Worm (Caenorhabditis elegans) whole organism, early embryonic: ENCODE results near the gene M02D8.2.

ENCODE experiments used
- B0310.2 ChIP-seq: sonication (generic microtip); optimal IDR thresholded peaks from 2 replicates; lab custom pipeline; 2016; ENCODE audit warnings: mild to moderate bottlenecking, missing genetic modification characterization, missing compliant biosample characterization
- F13C5.2 ChIP-seq: sonication (generic microtip); optimal IDR thresholded peaks from 2 replicates; lab custom pipeline; 2017; ENCODE audit warnings: mild to moderate bottlenecking, missing genetic modification characterization, inconsistent platforms, missing compliant biosample characterization
- ama-1 ChIP-seq: fragments of 150-350 bp; optimal IDR thresholded peaks from 2 replicates; lab custom pipeline; 2014
- ceh-36 ChIP-seq: sonication (generic microtip); optimal IDR thresholded peaks from 2 replicates; lab custom pipeline; 2016; ENCODE audit warnings: missing genetic modification characterization, inconsistent platforms, missing compliant biosample characterization
- ets-7 ChIP-seq: sonication (generic microtip); optimal IDR thresholded peaks from 2 replicates; lab custom pipeline; 2016; ENCODE audit warnings: missing genotype, missing genetic modification characterization, missing compliant biosample characterization
- hmbx-1 ChIP-seq: sonication (generic microtip); optimal IDR thresholded peaks from 2 replicates; lab custom pipeline; 2016; ENCODE audit warnings: mild to moderate bottlenecking, missing genetic modification characterization, missing compliant biosample characterization
- pes-1 ChIP-seq: fragments of 200-800 bp; sonication (Bioruptor generic); IDR thresholded peaks from 2 replicates; pipeline ENCODE4 v1.3.6; 2022; ENCODE audit warnings: missing genetic modification reagents, missing genetic modification characterization, missing compliant biosample characterization
- tbx-11 ChIP-seq: fragments of 200-800 bp; sonication (Bioruptor generic); IDR thresholded peaks from 2 replicates; pipeline ENCODE4 v1.3.6; 2022; ENCODE audit warnings: missing genetic modification characterization, missing compliant biosample characterization

ce11 chrX:8721273-8721672 is 18.2 kb upstream of the M02D8.2 start:
- TF ChIP-seq F13C5.2 (tag; lab: Kevin White, UChicago) (no peak), ama-1 (lab: Kevin White, UChicago) (no peak), ets-7 (tag; lab: Kevin White, UChicago) (no peak), tbx-11 (GFP tag; lab: Robert Waterston, UW) (no peak), pes-1 (GFP tag; lab: Robert Waterston, UW) (no peak), hmbx-1 (tag; lab: Kevin White, UChicago) (no peak), B0310.2 (tag; lab: Kevin White, UChicago) (no peak), ceh-36 (tag; lab: Kevin White, UChicago) (no peak)
